Worm (Caenorhabditis elegans) whole organism, late embryonic: ENCODE data around the gene C49F5.8.

ENCODE experiments used
- ahr-1 ChIP-seq: sonication (generic microtip); optimal IDR thresholded peaks from 2 replicates; lab custom pipeline; 2016; ENCODE audit warnings: missing genetic modification characterization, missing compliant biosample characterization
- ceh-48 ChIP-seq: sonication (generic microtip); optimal IDR thresholded peaks from 2 replicates; lab custom pipeline; 2016; ENCODE audit warnings: missing genetic modification characterization, inconsistent platforms, missing compliant biosample characterization
- ceh-6 ChIP-seq: fragments of 200-800 bp; sonication (Bioruptor generic); optimal IDR thresholded peaks from 2 replicates; lab custom pipeline; 2018; ENCODE audit warnings: mild to moderate bottlenecking, missing genetic modification characterization, missing compliant biosample characterization
- che-1 ChIP-seq: sonication (generic microtip); optimal IDR thresholded peaks from 2 replicates; lab custom pipeline; 2016; ENCODE audit warnings: mild to moderate bottlenecking, missing genetic modification characterization, missing compliant biosample characterization
- unc-55 ChIP-seq: sonication (generic microtip); optimal IDR thresholded peaks from 2 replicates; lab custom pipeline; 2017; ENCODE audit warnings: missing biosample characterization, missing genetic modification reagents, missing genetic modification characterization

ce11 chrX:11993327-11993726, 33.4 kb downstream of the C49F5.8 start:
- TF ChIP-seq ahr-1 (no peak), ceh-6 (GFP tag; lab: Kevin White, UChicago) (no peak), ceh-48 (tag; lab: Kevin White, UChicago) (no peak), unc-55 (GFP tag; lab: Kevin White, UChicago) (no peak), che-1 (tag; lab: Kevin White, UChicago) (no peak)
